Worm (Caenorhabditis elegans) whole organism, L1 larva: Measurements from ENCODE around the gene gcsh-1.

Experiments
- egl-27 ChIP-seq, 2 experiments: fragments of 150-350 bp in 1 of 2; sonication (generic microtip); optimal IDR thresholded peaks; 3 replicates each; lab custom pipeline; 2017 to 2018; ENCODE audit warnings: missing biosample characterization in 2 of 2, missing genetic modification characterization in 2 of 2, missing genetic modification reagents in 2 of 2
- elt-3 ChIP-seq, 6 experiments: fragments of 150-350 bp in 1 of 6; sonication (generic microtip); optimal IDR thresholded peaks; 2 replicates each; lab custom pipeline; 2017 to 2018; ENCODE audit warnings: missing biosample characterization in 6 of 6, missing genetic modification characterization in 6 of 6, inconsistent platforms in 1 of 6
- jun-1 ChIP-seq: fragments of 150-350 bp; optimal IDR thresholded peaks from 2 replicates; lab custom pipeline; 2014; ENCODE audit warnings: missing biosample characterization, missing genetic modification reagents, missing genetic modification characterization
- lin-39 ChIP-seq: fragments of 150-350 bp; optimal IDR thresholded peaks from 2 replicates; lab custom pipeline; 2014; ENCODE audit warnings: missing biosample characterization, missing genetic modification reagents, missing genetic modification characterization
- nhr-237 ChIP-seq: fragments of 150-350 bp; optimal IDR thresholded peaks from 2 replicates; lab custom pipeline; 2014; ENCODE audit warnings: missing biosample characterization, missing genetic modification characterization
- snpc-4 ChIP-seq: fragments of 150-350 bp; optimal IDR thresholded peaks from 2 replicates; lab custom pipeline; 2014; ENCODE audit warnings: missing biosample characterization, missing genetic modification characterization
- tbx-2 ChIP-seq: sonication (generic microtip); optimal IDR thresholded peaks from 2 replicates; lab custom pipeline; 2016; ENCODE audit warnings: missing genetic modification characterization, missing compliant biosample characterization

ce11 chrX:14499830-14500409 lies 15.0 kb downstream of the gcsh-1 start:
- peak in 1 of 6 experiments; percentile 46 for TF ChIP-seq elt-3 (tag; optimal IDR thresholded peaks at IDR 0.05; lab: Kevin White, UChicago)
- TF ChIP-seq snpc-4 (tag; lab: Kevin White, UChicago): no peak
- no peak for TF ChIP-seq egl-27 (tag; optimal IDR thresholded peaks at IDR 0.05; lab: Kevin White, UChicago)
- no peak for TF ChIP-seq tbx-2 (tag; lab: Kevin White, UChicago)
- no peak for TF ChIP-seq jun-1
- no peak for TF ChIP-seq nhr-237 (tag; lab: Kevin White, UChicago)
- no peak for TF ChIP-seq lin-39
